Fruit fly (Drosophila melanogaster) whole organism, pupa: Measurements from ENCODE around the gene CG15916.

Experiments used
- CG10348 ChIP-seq: fragments of 200-800 bp; sonication (Bioruptor generic); IDR thresholded peaks from 2 replicates; pipeline ENCODE4 v1.3.6; 2022; ENCODE audit warnings: missing biosample characterization, missing genetic modification characterization
- CG12605 ChIP-seq: fragments of 200-800 bp; sonication (Bioruptor generic); IDR thresholded peaks from 2 replicates; pipeline ENCODE4 v1.3.6; 2022; ENCODE audit warnings: missing biosample characterization, missing genetic modification characterization
- CG4496 ChIP-seq: fragments of 200-800 bp; sonication (Bioruptor generic); IDR thresholded peaks from 3 replicates; pipeline ENCODE4 v1.3.6; 2022; ENCODE audit warnings: missing biosample characterization, missing genetic modification characterization
- CG8159 ChIP-seq: fragments of 200-800 bp; sonication (Bioruptor generic); optimal IDR thresholded peaks from 3 replicates; lab custom pipeline; 2018; ENCODE audit warnings: missing biosample characterization, mild to moderate bottlenecking, missing genetic modification characterization, moderate library complexity
- CG9948 ChIP-seq: fragments of 200-800 bp; sonication (Bioruptor generic); optimal IDR thresholded peaks from 2 replicates; lab custom pipeline; 2018; ENCODE audit warnings: missing biosample characterization, mild to moderate bottlenecking, missing genetic modification characterization, moderate library complexity
- D1 ChIP-seq: fragments of 200-800 bp; sonication (Bioruptor generic); optimal IDR thresholded peaks from 2 replicates; lab custom pipeline; 2018; ENCODE audit warnings: missing biosample characterization, mild to moderate bottlenecking, missing genetic modification characterization, moderate library complexity
- Pif1A ChIP-seq: fragments of 200-800 bp; sonication (Bioruptor generic); optimal IDR thresholded peaks from 3 replicates; lab custom pipeline; 2016; ENCODE audit warnings: missing biosample characterization, missing genetic modification characterization
- fd96Ca ChIP-seq: fragments of 200-800 bp; sonication (Bioruptor generic); IDR thresholded peaks from 3 replicates; pipeline ENCODE4 v1.3.6; 2022; ENCODE audit warnings: missing biosample characterization, missing genetic modification characterization

DNA sequence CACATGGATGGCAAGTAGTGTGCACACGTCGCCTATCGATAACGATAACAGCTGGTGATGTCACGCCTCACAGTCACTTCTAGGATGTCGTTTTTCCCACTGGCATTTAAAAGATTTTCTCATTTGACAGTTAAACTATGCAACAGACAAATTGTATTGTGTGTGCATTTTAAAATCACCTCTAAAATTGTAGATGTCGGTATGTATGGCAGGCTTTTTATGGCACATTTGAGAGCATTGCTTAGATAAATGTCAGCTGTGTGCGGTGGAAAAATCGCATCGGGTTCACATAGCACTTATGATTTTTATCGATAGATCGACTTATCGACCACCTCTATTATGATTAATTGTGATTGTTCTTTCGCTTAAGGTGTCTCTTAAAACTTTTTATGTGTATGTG is 46.2 kb upstream of the CG15916 start, which contains the start of the genes ArgRS and CG8578:
- TF ChIP-seq Pif1A (no peak), CG4496 (peak; percentile 82), fd96Ca (GFP tag; lab: Robert Waterston, UW) (no peak), CG9948 (tag; lab: Kevin White, UChicago) (peak; percentile 3), CG12605 (GFP tag; lab: Robert Waterston, UW) (no peak), D1 (tag; lab: Kevin White, UChicago) (no peak), CG8159 (no peak), CG10348 (GFP tag; lab: Robert Waterston, UW) (no peak)
